Worm (Caenorhabditis elegans) whole organism, L4 larva: Measurements from ENCODE around the gene frm-7.

Experiments
- F10B5.3 ChIP-seq: sonication (generic microtip); optimal IDR thresholded peaks from 2 replicates; lab custom pipeline; 2016; ENCODE audit warnings: mild to moderate bottlenecking, missing genetic modification characterization, missing compliant biosample characterization
- Y105C5A.15 ChIP-seq: fragments of 200-800 bp; sonication (Bioruptor generic); IDR thresholded peaks from 2 replicates; pipeline ENCODE4 v1.3.6; 2022; ENCODE audit warnings: missing genetic modification characterization, missing compliant biosample characterization
- ZK546.5 ChIP-seq, 2 experiments: sonication (generic microtip); optimal IDR thresholded peaks; 2 replicates each; lab custom pipeline; 2017; ENCODE audit warnings: missing biosample characterization in 2 of 2, missing genetic modification characterization in 2 of 2
- aha-1 ChIP-seq: fragments of 150-350 bp; peaks from one replicate; lab custom pipeline; 2014; ENCODE audit warnings: missing biosample characterization, missing genetic modification characterization
- attf-4 ChIP-seq: sonication (generic microtip); optimal IDR thresholded peaks from 3 replicates; lab custom pipeline; 2017; ENCODE audit warnings: missing biosample characterization, missing genetic modification characterization
- ceh-62 ChIP-seq: sonication (generic microtip); optimal IDR thresholded peaks from 2 replicates; lab custom pipeline; 2017; ENCODE audit warnings: missing biosample characterization, missing genetic modification characterization
- ceh-82 ChIP-seq: sonication (generic microtip); optimal IDR thresholded peaks from 2 replicates; lab custom pipeline; 2017; ENCODE audit warnings: missing biosample characterization, missing genetic modification characterization
- ces-1 ChIP-seq: fragments of 150-350 bp; sonication (generic microtip); optimal IDR thresholded peaks from 4 replicates; lab custom pipeline; 2014; ENCODE audit warnings: missing biosample characterization, missing genetic modification reagents, missing genetic modification characterization
- daf-16 ChIP-seq, 3 experiments: sonication (generic microtip); optimal IDR thresholded peaks; 2 replicates each; lab custom pipeline; 2016 to 2017; ENCODE audit warnings: missing genetic modification characterization in 3 of 3, missing genetic modification reagents in 3 of 3, mild to moderate bottlenecking in 2 of 3, missing compliant biosample characterization in 2 of 3, missing biosample characterization in 1 of 3, moderate library complexity in 1 of 3
- daf-8 ChIP-seq: fragments of 200-800 bp; sonication (Bioruptor generic); IDR thresholded peaks from 2 replicates; pipeline ENCODE4 v1.3.6; 2022; ENCODE audit warnings: missing genetic modification characterization, missing compliant biosample characterization
- dmd-8 ChIP-seq: fragments of 200-800 bp; sonication (Bioruptor generic); IDR thresholded peaks from 2 replicates; pipeline ENCODE4 v1.3.6; 2022; ENCODE audit warnings: missing genetic modification characterization, missing compliant biosample characterization
- dpl-1 ChIP-seq: fragments of 150-350 bp; optimal IDR thresholded peaks from 2 replicates; lab custom pipeline; 2014; ENCODE audit warnings: missing biosample characterization, missing genetic modification reagents, missing genetic modification characterization
- egl-27 ChIP-seq: sonication (generic microtip); optimal IDR thresholded peaks from 3 replicates; lab custom pipeline; 2017; ENCODE audit warnings: missing biosample characterization, missing genetic modification reagents, missing genetic modification characterization
- egl-43 ChIP-seq: fragments of 200-800 bp; sonication (Bioruptor generic); IDR thresholded peaks from 2 replicates; pipeline ENCODE4 v1.3.6; 2022; ENCODE audit warnings: missing genetic modification reagents, missing genetic modification characterization, missing compliant biosample characterization
- hlh-11 ChIP-seq: fragments of 200-800 bp; sonication (Bioruptor generic); optimal IDR thresholded peaks from 2 replicates; lab custom pipeline; 2018; ENCODE audit warnings: mild to moderate bottlenecking, missing genetic modification characterization, missing compliant biosample characterization
- hlh-30 ChIP-seq: sonication (generic microtip); optimal IDR thresholded peaks from 2 replicates; lab custom pipeline; 2017; ENCODE audit warnings: antibody characterized with exemption, mild to moderate bottlenecking, missing genetic modification characterization, missing compliant biosample characterization; ENCODE audit not compliant: insufficient read depth
- hmg-1.1 ChIP-seq: fragments of 200-800 bp; sonication (Bioruptor generic); IDR thresholded peaks from 2 replicates; pipeline ENCODE4 v1.3.6; 2022; ENCODE audit warnings: missing genetic modification reagents, missing genetic modification characterization, missing compliant biosample characterization
- lin-38 ChIP-seq: fragments of 200-800 bp; sonication (Bioruptor generic); IDR thresholded peaks from 2 replicates; pipeline ENCODE4 v1.3.6; 2022; ENCODE audit warnings: missing genetic modification reagents, missing genetic modification characterization, missing compliant biosample characterization
- mes-2 ChIP-seq: sonication (generic microtip); optimal IDR thresholded peaks from 2 replicates; lab custom pipeline; 2016; ENCODE audit warnings: missing genotype, mild to moderate bottlenecking, missing genetic modification characterization, missing compliant biosample characterization; ENCODE audit not compliant: poor library complexity, severe bottlenecking
- mxl-3 ChIP-seq: fragments of 200-800 bp; sonication (Bioruptor generic); optimal IDR thresholded peaks from 2 replicates; lab custom pipeline; 2018; ENCODE audit warnings: mild to moderate bottlenecking, missing genetic modification characterization, missing compliant biosample characterization
- nhr-10 ChIP-seq: fragments of 150-350 bp; optimal IDR thresholded peaks from 2 replicates; lab custom pipeline; 2014; ENCODE audit warnings: missing biosample characterization, missing genetic modification characterization
- nhr-11 ChIP-seq: fragments of 150-350 bp; optimal IDR thresholded peaks from 2 replicates; lab custom pipeline; 2014; ENCODE audit warnings: missing biosample characterization, missing genetic modification characterization
- nhr-111 ChIP-seq: fragments of 200-800 bp; sonication (Bioruptor generic); optimal IDR thresholded peaks from 2 replicates; lab custom pipeline; 2018; ENCODE audit warnings: mild to moderate bottlenecking, missing genetic modification characterization, missing compliant biosample characterization
- nhr-25 ChIP-seq: sonication (generic microtip); optimal IDR thresholded peaks from 2 replicates; lab custom pipeline; 2017; ENCODE audit warnings: missing genetic modification characterization, mild to moderate bottlenecking, missing compliant biosample characterization, antibody characterized with exemption, moderate library complexity, borderline replicate concordance; ENCODE audit not compliant: insufficient read depth
- nhr-6 ChIP-seq: fragments of 150-350 bp; optimal IDR thresholded peaks from 2 replicates; lab custom pipeline; 2014; ENCODE audit warnings: missing biosample characterization, missing genetic modification characterization
- pha-4 ChIP-seq, 2 experiments: fragments of 150-350 bp in 1 of 2; fragments of 200-800 bp in 1 of 2; sonication (Bioruptor generic) in 1 of 2; IDR thresholded peaks in 1 of 2; optimal IDR thresholded peaks in 1 of 2; 2 replicates each; pipeline versions ENCODE4 v1.3.6 to Lab custom; 2014 to 2022; ENCODE audit warnings: missing genetic modification characterization in 2 of 2, missing genetic modification reagents in 2 of 2, missing biosample characterization in 1 of 2, missing compliant biosample characterization in 1 of 2
- php-3 ChIP-seq: fragments of 200-800 bp; sonication (Bioruptor generic); IDR thresholded peaks from 2 replicates; pipeline ENCODE4 v1.3.6; 2022; ENCODE audit warnings: missing genetic modification reagents, missing genetic modification characterization, missing compliant biosample characterization
- pqm-1 ChIP-seq: sonication (generic microtip); optimal IDR thresholded peaks from 2 replicates; lab custom pipeline; 2017; ENCODE audit warnings: missing biosample characterization, missing genetic modification characterization
- sdz-12 ChIP-seq: fragments of 200-800 bp; sonication (Bioruptor generic); optimal IDR thresholded peaks from 2 replicates; lab custom pipeline; 2018; ENCODE audit warnings: mild to moderate bottlenecking, missing genetic modification characterization, missing compliant biosample characterization
- skn-1 ChIP-seq: fragments of 150-350 bp; optimal IDR thresholded peaks from 2 replicates; lab custom pipeline; 2014; ENCODE audit warnings: missing biosample characterization, missing genetic modification characterization
- snpc-4 ChIP-seq: fragments of 150-350 bp; optimal IDR thresholded peaks from 2 replicates; lab custom pipeline; 2014; ENCODE audit warnings: missing biosample characterization, missing genetic modification characterization
- spr-3 ChIP-seq: fragments of 200-800 bp; sonication (Bioruptor generic); optimal IDR thresholded peaks from 2 replicates; lab custom pipeline; 2018; ENCODE audit warnings: mild to moderate bottlenecking, missing genetic modification characterization, missing compliant biosample characterization
- tag-97 ChIP-seq: fragments of 200-800 bp; sonication (Bioruptor generic); IDR thresholded peaks from 2 replicates; pipeline ENCODE4 v1.3.6; 2022; ENCODE audit warnings: missing genetic modification characterization, missing compliant biosample characterization
- unc-39 ChIP-seq: sonication (generic microtip); optimal IDR thresholded peaks from 2 replicates; lab custom pipeline; 2017; ENCODE audit warnings: missing biosample characterization, missing genetic modification characterization
- zfp-2 ChIP-seq: sonication (generic microtip); optimal IDR thresholded peaks from 2 replicates; lab custom pipeline; 2016; ENCODE audit warnings: mild to moderate bottlenecking, missing genetic modification characterization, missing compliant biosample characterization
- zfp-3 ChIP-seq: fragments of 200-800 bp; sonication (Bioruptor generic); conservative IDR thresholded peaks from 2 replicates; pipeline ENCODE4 v1.3.6; 2022; ENCODE audit warnings: missing genetic modification reagents, missing genetic modification characterization, missing compliant biosample characterization
- zip-2 ChIP-seq: fragments of 150-350 bp; optimal IDR thresholded peaks from 2 replicates; lab custom pipeline; 2014; ENCODE audit warnings: missing biosample characterization, missing genetic modification characterization

frm-7 gene

ce11 chrV:12258922-12259321 is 43.4 kb upstream of the frm-7 start, which contains the start of gene ugt-56:
Gene ugt-56, plus strand, starts transcription at chrV:12258982.
- TF ChIP-seq aha-1: peak; percentile 97
- TF ChIP-seq nhr-10: no peak

- TF ChIP-seq hmg-1.1 (GFP tag; lab: Robert Waterston, UW): no peak
- TF ChIP-seq nhr-25 (tag; lab: Kevin White, UChicago): no peak
- no peak for TF ChIP-seq daf-8
- TF ChIP-seq pha-4 (GFP tag; IDR thresholded peaks at IDR 0.05; lab: Robert Waterston, UW): no peak
- no peak for TF ChIP-seq pha-4 (tag; optimal IDR thresholded peaks at IDR 0.05; lab: Kevin White, UChicago)
- no peak for TF ChIP-seq egl-43
These were observed 40.9 kb upstream of the frm-7 start, which contains the start of gene tbb-6 for ce11 chrV:12261377-12261776. Gene tbb-6, plus strand, starts transcription at chrV:12261531.

ce11 chrV:12263723-12264122 is 38.6 kb upstream of the frm-7 start, which contains the start of gene ssp-35:
Gene ssp-35, minus strand, starts transcription at chrV:12263823.
- TF ChIP-seq snpc-4 (tag; lab: Kevin White, UChicago) (no peak), zip-2 (no peak), ZK546.5 (tag; optimal IDR thresholded peaks at IDR 0.05; lab: Kevin White, UChicago) (no peak), zfp-2 (tag; lab: Kevin White, UChicago) (no peak), tag-97 (GFP tag; lab: Robert Waterston, UW) (no peak), pqm-1 (no peak), nhr-25 (tag; lab: Kevin White, UChicago) (no peak), ces-1 (no peak)

ce11 chrV:12269272-12269767 is 33.0 kb upstream of the frm-7 start, which contains the start of gene twk-24:
Gene twk-24, minus strand, starts transcription at chrV:12269322.
- no peak for TF ChIP-seq nhr-6
- peak; percentile 6 for TF ChIP-seq hlh-30 (tag; lab: Kevin White, UChicago)
- peak; percentile 17 for TF ChIP-seq nhr-11 (tag; lab: Kevin White, UChicago)
- peak in 1 of 2 experiments; percentile 23 for TF ChIP-seq daf-16 (GFP tag; optimal IDR thresholded peaks at IDR 0.05; lab: Kevin White, UChicago)
- TF ChIP-seq daf-16 (tag; optimal IDR thresholded peaks at IDR 0.05; lab: Kevin White, UChicago): no peak

ce11 chrV:12271495-12271894 is 30.8 kb upstream of the frm-7 start, which contains the start of the genes tsfm-1 and capg-2:
Gene tsfm-1, minus strand, starts transcription at chrV:12271551.
Gene capg-2, plus strand, starts transcription at chrV:12271873.
- peak; percentile 29 for TF ChIP-seq mes-2 (tag; lab: Kevin White, UChicago)
- no peak for TF ChIP-seq snpc-4 (tag; lab: Kevin White, UChicago)
- no peak for TF ChIP-seq ceh-62 (tag; lab: Kevin White, UChicago)
- TF ChIP-seq egl-27 (tag; lab: Kevin White, UChicago): no peak
- TF ChIP-seq unc-39 (tag; lab: Kevin White, UChicago): no peak
- peak; percentile 84 for TF ChIP-seq lin-38
- no peak for TF ChIP-seq mxl-3 (GFP tag; lab: Kevin White, UChicago)
- no peak for TF ChIP-seq daf-8
- TF ChIP-seq php-3 (GFP tag; lab: Robert Waterston, UW): no peak
- TF ChIP-seq sdz-12: no peak
- TF ChIP-seq F10B5.3 (tag; lab: Kevin White, UChicago): no peak
- no peak for TF ChIP-seq nhr-6
- TF ChIP-seq hlh-11 (tag; lab: Kevin White, UChicago): no peak
- no peak for TF ChIP-seq nhr-111 (GFP tag; lab: Kevin White, UChicago)
- TF ChIP-seq tag-97 (GFP tag; lab: Robert Waterston, UW): no peak
- peak; percentile 62 for TF ChIP-seq aha-1
- TF ChIP-seq pqm-1: no peak
- TF ChIP-seq spr-3 (GFP tag; lab: Kevin White, UChicago): no peak
- TF ChIP-seq Y105C5A.15 (GFP tag; lab: Robert Waterston, UW): no peak
- TF ChIP-seq skn-1 (tag; lab: Kevin White, UChicago): no peak
- no peak for TF ChIP-seq attf-4 (tag; lab: Kevin White, UChicago)
- peak; percentile 73 for TF ChIP-seq dpl-1 (GFP tag; lab: Kevin White, UChicago)
- TF ChIP-seq zfp-3: no peak
- TF ChIP-seq dmd-8: no peak
- TF ChIP-seq hmg-1.1 (GFP tag; lab: Robert Waterston, UW): no peak
- TF ChIP-seq ceh-82 (tag; lab: Kevin White, UChicago): no peak
- no peak for TF ChIP-seq nhr-25 (tag; lab: Kevin White, UChicago)
